Worm (Caenorhabditis elegans): ENCODE measurements around the gene B0285.3.

The B0285.3 gene

DNA sequence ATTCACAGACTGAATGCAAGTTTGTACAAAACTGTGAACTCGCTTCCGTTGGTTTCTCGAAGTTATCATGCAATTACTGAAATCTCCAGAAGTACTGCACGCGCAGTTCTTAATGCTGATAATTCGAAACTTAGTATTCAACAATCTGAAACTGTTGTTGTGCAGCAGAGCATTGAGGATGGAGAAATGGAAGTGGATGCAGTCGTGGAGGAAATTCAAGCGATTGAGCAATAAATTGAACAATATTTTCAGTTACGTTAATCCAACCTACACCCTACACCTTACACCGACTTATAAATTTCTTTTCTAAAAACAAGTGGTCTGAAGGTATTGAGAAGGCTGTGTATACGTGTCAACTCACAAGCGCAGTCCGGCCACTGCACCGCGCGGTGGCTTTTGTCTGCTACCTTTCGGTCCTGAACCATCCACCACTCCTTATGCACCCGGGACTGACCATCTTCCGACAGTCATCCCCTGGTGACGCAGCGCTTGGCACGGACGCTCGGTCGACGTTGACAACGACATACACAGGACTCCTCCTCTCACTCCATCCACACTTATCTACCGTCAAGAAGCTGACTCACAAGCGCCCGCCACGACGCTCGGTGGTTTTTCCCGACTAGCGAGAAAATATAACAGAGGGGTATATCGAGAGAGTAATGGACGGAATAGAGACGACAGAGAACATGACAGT, 35.6 kb upstream of the B0285.3 start (continued):
- peak; percentile 27 for TF ChIP-seq skn-1 (tag; optimal IDR thresholded peaks at IDR 0.05)
- TF ChIP-seq nhr-20 (tag; optimal IDR thresholded peaks at IDR 0.05) = peak; percentile 48
- TF ChIP-seq swsn-7 (tag; optimal IDR thresholded peaks at IDR 0.05) = peak; percentile 52
- peak; percentile 25 for TF ChIP-seq dsc-1 (tag; optimal IDR thresholded peaks at IDR 0.05)

DNA sequence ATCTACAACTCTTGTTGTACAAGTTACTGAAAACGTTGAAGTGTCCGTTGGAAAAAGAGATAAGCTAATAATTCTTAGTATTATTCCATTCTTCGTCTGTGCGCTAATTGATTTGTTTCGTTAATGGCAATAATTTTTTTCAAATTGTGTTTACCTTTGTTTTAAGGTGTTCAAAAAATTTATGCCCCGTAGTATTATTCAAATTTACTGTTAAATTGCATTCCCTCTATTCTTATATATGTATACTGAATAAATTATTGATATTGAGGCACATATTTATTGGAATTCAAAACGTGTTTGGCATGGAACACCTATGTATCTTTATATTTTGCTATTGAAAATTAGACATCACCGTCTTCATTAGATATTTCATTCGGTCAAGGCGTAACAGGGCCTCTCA, 31.7 kb upstream of the B0285.3 start, which contains the start of gene pals-26:
Gene pals-26 (plus strand): TSS at position 301 of the 400 bp plus-strand sequence.
- TF ChIP-seq nhr-76 (tag; optimal IDR thresholded peaks at IDR 0.05) (no peak), unc-130 (tag; optimal IDR thresholded peaks at IDR 0.05) (no peak)

DNA sequence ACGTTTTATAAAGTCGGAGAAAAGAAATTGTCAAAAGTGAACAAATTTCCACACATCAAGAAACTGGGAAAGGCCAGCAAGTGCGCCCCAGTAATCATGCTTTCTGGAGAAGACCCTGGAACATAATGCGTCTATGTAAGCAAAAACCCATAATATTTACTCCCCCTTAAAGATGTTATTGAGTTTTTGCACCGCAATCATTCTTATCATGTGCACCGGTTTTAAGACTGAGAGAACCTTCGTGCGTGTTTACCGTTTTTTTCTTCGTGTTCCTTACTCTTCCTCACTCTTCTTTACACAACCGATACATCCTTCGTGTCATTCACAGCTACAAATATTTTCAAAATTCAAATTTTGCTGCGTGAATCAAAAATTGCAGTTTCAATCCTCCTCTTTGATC, 29.8 kb upstream of the B0285.3 start:
- TF ChIP-seq mdl-1 (tag; optimal IDR thresholded peaks at IDR 0.05) = no peak
- TF ChIP-seq nhr-19 (GFP tag; conservative IDR thresholded peaks at IDR 0.05) = no peak
- no peak for TF ChIP-seq unc-62 (GFP tag; optimal IDR thresholded peaks at IDR 0.05)
- TF ChIP-seq nhr-71 (tag; optimal IDR thresholded peaks at IDR 0.05) = no peak
- TF ChIP-seq isw-1 (GFP tag; IDR thresholded peaks at IDR 0.05) = no peak
- no peak for TF ChIP-seq lin-39 (tag; optimal IDR thresholded peaks at IDR 0.05)
- TF ChIP-seq mab-9 (GFP tag; IDR thresholded peaks at IDR 0.05) = no peak

ce11 chrIII:4370585-4370984, 27.4 kb upstream of the B0285.3 start, which contains the start of gene ckb-3:
Gene ckb-3, plus strand, starts transcription at chrIII:4370885.
- TF ChIP-seq C16A3.4 (tag; optimal IDR thresholded peaks at IDR 0.05) (no peak), ztf-11 (tag; optimal IDR thresholded peaks at IDR 0.05) (no peak), mep-1 (tag; optimal IDR thresholded peaks at IDR 0.05) (no peak), lin-35 (GFP tag; optimal IDR thresholded peaks at IDR 0.05) (no peak), nhr-85 (tag) (no peak), nhr-237 (tag; optimal IDR thresholded peaks at IDR 0.05) (no peak), C34B4.2 (tag; optimal IDR thresholded peaks at IDR 0.05) (no peak), sptf-1 (tag; optimal IDR thresholded peaks at IDR 0.05) (no peak), nhr-47 (tag; optimal IDR thresholded peaks at IDR 0.05) (no peak), isw-1 (GFP tag; IDR thresholded peaks at IDR 0.05) (no peak), ceh-90 (tag; optimal IDR thresholded peaks at IDR 0.05) (no peak), nhr-90 (tag; optimal IDR thresholded peaks at IDR 0.05; ENCODE audit: poor library complexity) (no peak), tbx-2 (tag; optimal IDR thresholded peaks at IDR 0.05) (no peak), zag-1 (tag; optimal IDR thresholded peaks at IDR 0.05) (no peak), unc-98 (GFP tag; IDR thresholded peaks at IDR 0.05) (no peak), lin-39 (tag; optimal IDR thresholded peaks at IDR 0.05) (no peak)

- TF ChIP-seq dsc-1 (tag; optimal IDR thresholded peaks at IDR 0.05) (peak; percentile 44), nhr-71 (tag; optimal IDR thresholded peaks at IDR 0.05) (peak; percentile 61), xbp-1 (tag; optimal IDR thresholded peaks at IDR 0.05) (peak; percentile 28), C16A3.4 (tag; optimal IDR thresholded peaks at IDR 0.05) (peak; percentile 13), jun-1 (tag; optimal IDR thresholded peaks at IDR 0.05) (peak; percentile 17), mdl-1 (tag; optimal IDR thresholded peaks at IDR 0.05) (peak in 1 of 2 experiments; percentile 14), aly-2 (tag; optimal IDR thresholded peaks at IDR 0.05) (peak; percentile 35), nhr-19 (GFP tag; conservative IDR thresholded peaks at IDR 0.05) (peak; percentile 68), nhr-20 (tag; optimal IDR thresholded peaks at IDR 0.05) (peak; percentile 36), efl-1 (optimal IDR thresholded peaks at IDR 0.05) (peak in 1 of 2 experiments; percentile 9), efl-1 (GFP tag; optimal IDR thresholded peaks at IDR 0.05 in 1 of 2) (peak in 1 of 2 experiments; percentile 70), lin-35 (GFP tag; optimal IDR thresholded peaks at IDR 0.05) (peak in 1 of 2 experiments; percentile 26), nhr-47 (tag; optimal IDR thresholded peaks at IDR 0.05) (peak; percentile 51), snu-23 (GFP tag; optimal IDR thresholded peaks at IDR 0.05) (peak; percentile 45), lsy-2 (tag; optimal IDR thresholded peaks at IDR 0.05) (peak in 1 of 2 experiments; percentile 57), swsn-7 (tag; optimal IDR thresholded peaks at IDR 0.05) (peak; percentile 21), tbx-2 (tag; optimal IDR thresholded peaks at IDR 0.05) (peak; percentile 24), nhr-90 (tag; optimal IDR thresholded peaks at IDR 0.05; ENCODE audit: poor library complexity) (peak; percentile 37), lir-3 (tag; optimal IDR thresholded peaks at IDR 0.05; ENCODE audit: poor library complexity) (peak; percentile 27)
Measured at ce11 chrIII:4369381-4369809, 26.3 kb upstream of the B0285.3 start.

All from whole organism, L1 larva.